Fruit fly (Drosophila melanogaster): ENCODE results near the gene CG31221.
A peak's percentile ranks its signal among the peaks of the same experiment; 100 is the strongest.

The CG31221 gene

DNA sequence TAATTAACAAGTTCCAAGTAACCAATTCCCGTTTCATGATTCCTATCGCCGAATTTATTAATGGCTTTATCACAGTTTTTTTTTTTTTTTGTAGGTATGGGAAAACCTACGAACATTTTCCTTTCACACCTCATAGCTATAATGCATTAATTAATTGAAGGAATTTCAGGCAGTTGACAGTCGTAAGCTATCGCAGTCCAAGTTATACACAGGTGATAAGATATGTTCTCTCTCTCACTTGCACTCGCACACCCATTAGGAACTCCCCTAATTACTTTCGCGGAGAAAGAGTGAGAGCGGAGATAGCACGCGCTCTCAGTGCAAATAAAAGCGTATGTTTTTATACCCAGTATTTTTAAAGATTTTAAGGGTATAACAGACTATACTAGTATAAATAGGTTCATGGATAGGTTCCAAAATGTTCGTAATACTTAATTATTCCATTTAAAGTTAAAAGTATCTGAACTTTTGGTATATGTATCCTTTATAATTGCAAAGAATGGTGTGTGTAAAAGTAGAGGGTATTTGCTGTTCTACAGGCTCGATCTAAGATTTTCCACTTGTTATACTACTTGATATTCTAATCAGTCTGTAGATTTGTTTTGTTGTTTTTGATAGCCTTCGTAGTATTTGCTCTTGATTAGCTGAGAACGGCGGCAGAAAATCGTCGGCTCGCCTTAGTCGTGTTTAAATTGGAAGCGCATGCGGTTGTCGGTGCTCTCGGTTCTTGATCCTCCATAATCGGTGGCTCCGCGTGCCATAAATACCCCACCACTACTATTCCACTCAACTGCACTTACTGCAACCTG, 48.1 kb downstream of the CG31221 start, which contains the start of gene Dys (continued):
- peak; percentile 92 for TF ChIP-seq CG11504 (tag; optimal IDR thresholded peaks at IDR 0.05)
- TF ChIP-seq sqz (GFP tag; optimal IDR thresholded peaks at IDR 0.05): peak; percentile 52
- peak; percentile 53; the same call in 1 of the 2 replicates for TF ChIP-seq Poxn (GFP tag; IDR thresholded peaks at IDR 0.05)
- TF ChIP-seq lola (GFP tag; optimal IDR thresholded peaks at IDR 0.05): peak in 1 of 3 experiments; percentile 81
- no peak for TF ChIP-seq CG1832 (GFP tag; optimal IDR thresholded peaks at IDR 0.05)
- peak; percentile 81 for TF ChIP-seq CG31224 (GFP tag; IDR thresholded peaks at IDR 0.05)
- no peak for TF ChIP-seq hkb (optimal IDR thresholded peaks at IDR 0.05)
- no peak for TF ChIP-seq hkb (GFP tag; IDR thresholded peaks at IDR 0.05)
- TF ChIP-seq hb (GFP tag; IDR thresholded peaks at IDR 0.05; ENCODE audit: partially characterized antibody): no peak
- TF ChIP-seq C15 (GFP tag; IDR thresholded peaks at IDR 0.05): peak; percentile 69; the same call in 2 of the 3 replicates
- TF ChIP-seq fru (optimal IDR thresholded peaks at IDR 0.05): no peak
- peak; percentile 71 for TF ChIP-seq danr (GFP tag; IDR thresholded peaks at IDR 0.05)
- TF ChIP-seq ara (GFP tag; IDR thresholded peaks at IDR 0.05): peak; percentile 85
- TF ChIP-seq CG16813 (GFP tag; IDR thresholded peaks at IDR 0.05; ENCODE audit: partially characterized antibody): no peak
- peak; percentile 84 for TF ChIP-seq Hr3 (GFP tag; optimal IDR thresholded peaks at IDR 0.05)
- no peak for TF ChIP-seq otp (GFP tag; IDR thresholded peaks at IDR 0.05)
- TF ChIP-seq trh (GFP tag; optimal IDR thresholded peaks at IDR 0.05): peak; percentile 63
- TF ChIP-seq disco-r (GFP tag; optimal IDR thresholded peaks at IDR 0.05): peak; percentile 32
- no peak for TF ChIP-seq CG7963 (GFP tag; IDR thresholded peaks at IDR 0.05; ENCODE audit: partially characterized antibody)
- TF ChIP-seq seq (GFP tag; IDR thresholded peaks at IDR 0.05): peak; percentile 78
- TF ChIP-seq CG2889 (GFP tag; IDR thresholded peaks at IDR 0.05): peak; percentile 81
- peak; percentile 79 for TF ChIP-seq CG16863 (GFP tag; optimal IDR thresholded peaks at IDR 0.05)
- TF ChIP-seq unc-4 (GFP tag; IDR thresholded peaks at IDR 0.05; ENCODE audit: partially characterized antibody): no peak
- peak; percentile 80 for TF ChIP-seq CG16815 (GFP tag; optimal IDR thresholded peaks at IDR 0.05)
- peak; percentile 84 for TF ChIP-seq Blimp-1 (GFP tag; optimal IDR thresholded peaks at IDR 0.05)
- TF ChIP-seq ftz-f1 (GFP tag; optimal IDR thresholded peaks at IDR 0.05): peak; percentile 14
- peak; percentile 84 for TF ChIP-seq CG9817 (tag; optimal IDR thresholded peaks at IDR 0.05)
- TF ChIP-seq CG30020 (tag; optimal IDR thresholded peaks at IDR 0.05): no peak
- TF ChIP-seq CG10209 (GFP tag; optimal IDR thresholded peaks at IDR 0.05): peak; percentile 89
- TF ChIP-seq YL-1 (GFP tag; optimal IDR thresholded peaks at IDR 0.05): no peak
- TF ChIP-seq gro (GFP tag; optimal IDR thresholded peaks at IDR 0.05): peak; percentile 86
- TF ChIP-seq tll (GFP tag; optimal IDR thresholded peaks at IDR 0.05): no peak
- TF ChIP-seq lmd (GFP tag; IDR thresholded peaks at IDR 0.05): peak; percentile 88
- TF ChIP-seq CG2875 (GFP tag; optimal IDR thresholded peaks at IDR 0.05): peak; percentile 71
- TF ChIP-seq vvl (GFP tag; IDR thresholded peaks at IDR 0.05): peak; percentile 94
- TF ChIP-seq fd64A (GFP tag; optimal IDR thresholded peaks at IDR 0.05): peak; percentile 18
- peak; percentile 65 for TF ChIP-seq CG8089 (GFP tag; optimal IDR thresholded peaks at IDR 0.05)
- peak; percentile 87 for TF ChIP-seq CG13624 (GFP tag; optimal IDR thresholded peaks at IDR 0.05)
- TF ChIP-seq Sry-δ (GFP tag; optimal IDR thresholded peaks at IDR 0.05): peak; percentile 48
- TF ChIP-seq wor (GFP tag; IDR thresholded peaks at IDR 0.05): peak; percentile 76
- TF ChIP-seq pros (GFP tag; optimal IDR thresholded peaks at IDR 0.05): no peak
- TF ChIP-seq CG4730 (GFP tag; IDR thresholded peaks at IDR 0.05): peak; percentile 84
- TF ChIP-seq CG8924 (tag; optimal IDR thresholded peaks at IDR 0.05): peak; percentile 92
- TF ChIP-seq wdn (GFP tag; IDR thresholded peaks at IDR 0.05): peak; percentile 87
- peak; percentile 82 for TF ChIP-seq maf-S (GFP tag; optimal IDR thresholded peaks at IDR 0.05)
- peak; percentile 79 for TF ChIP-seq jing (GFP tag; optimal IDR thresholded peaks at IDR 0.05)
- TF ChIP-seq prd (optimal IDR thresholded peaks at IDR 0.05): no peak
- TF ChIP-seq prd (GFP tag; IDR thresholded peaks at IDR 0.05): no peak; the same call in 2 of the 3 replicates
- TF ChIP-seq kah (GFP tag; optimal IDR thresholded peaks at IDR 0.05): peak; percentile 56
- TF ChIP-seq Gsc (GFP tag; IDR thresholded peaks at IDR 0.05): no peak

Data from whole organism, embryonic.